Worm (Caenorhabditis elegans): ENCODE data around the gene agt-1.

agt-1 gene

DNA sequence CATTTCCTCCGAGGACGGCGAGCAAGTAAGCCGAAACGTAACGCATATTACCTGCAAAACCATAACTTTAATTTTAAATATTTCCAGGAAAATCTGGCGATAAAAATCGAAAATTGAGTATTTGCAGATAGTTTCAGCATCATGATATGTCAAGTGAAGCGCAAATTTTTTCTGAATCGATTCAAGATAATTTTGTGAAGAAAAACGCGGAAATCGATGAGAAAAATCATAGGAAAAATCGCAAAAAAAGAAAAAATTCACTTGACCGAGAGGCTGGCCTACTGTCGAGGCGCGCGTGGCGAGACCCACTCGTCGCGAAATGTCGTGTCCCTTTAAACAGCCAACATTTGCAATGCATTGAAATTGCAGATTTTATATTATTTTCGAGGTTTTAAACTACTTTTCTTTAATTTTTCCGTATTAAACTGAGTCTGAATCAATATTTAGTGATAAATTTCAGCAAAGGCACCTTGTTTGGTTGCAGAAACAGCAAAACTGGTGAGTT lies 1.1 kb upstream of the agt-1 start, which contains the start of the genes rla-2, popl-7 and Y62E10A.24:
TSS of gene rla-2 (minus strand) at position 51 of the 505 bp plus-strand sequence.
TSS of gene popl-7 (plus strand) at position 455 of the 505 bp plus-strand sequence.
TSS of gene Y62E10A.24 (plus strand) at position 476 of the 505 bp plus-strand sequence.
- TF ChIP-seq hmbx-1 (tag; optimal IDR thresholded peaks at IDR 0.05) (no peak), hmg-4 (GFP tag; optimal IDR thresholded peaks at IDR 0.05) (no peak), F13C5.2 (tag; optimal IDR thresholded peaks at IDR 0.05) (no peak), tbx-11 (GFP tag; IDR thresholded peaks at IDR 0.05) (no peak), flt-1 (GFP tag; IDR thresholded peaks at IDR 0.05) (no peak), ceh-13 (GFP tag; optimal IDR thresholded peaks at IDR 0.05) (no peak), ets-7 (tag; optimal IDR thresholded peaks at IDR 0.05) (no peak), pes-1 (GFP tag; IDR thresholded peaks at IDR 0.05) (no peak), ceh-36 (tag; optimal IDR thresholded peaks at IDR 0.05) (no peak), scrt-1 (GFP tag; IDR thresholded peaks at IDR 0.05) (no peak), ama-1 (optimal IDR thresholded peaks at IDR 0.05) (no peak), tra-4 (tag; optimal IDR thresholded peaks at IDR 0.05) (no peak), B0310.2 (tag; optimal IDR thresholded peaks at IDR 0.05) (no peak), aly-1 (tag; optimal IDR thresholded peaks at IDR 0.05) (no peak), sea-1 (GFP tag; conservative IDR thresholded peaks at IDR 0.05) (no peak), tbx-37 (GFP tag; conservative IDR thresholded peaks at IDR 0.05) (no peak), hnd-1 (tag; optimal IDR thresholded peaks at IDR 0.05) (no peak)

ce11 chrIV:13364869-13365268 lies 4.3 kb downstream of the agt-1 start, which contains the start of gene srsx-25:
Gene srsx-25 (plus strand): TSS chrIV:13365169.
- TF ChIP-seq aly-1 (tag; optimal IDR thresholded peaks at IDR 0.05) (no peak), hmg-4 (GFP tag; optimal IDR thresholded peaks at IDR 0.05) (no peak), ets-7 (tag; optimal IDR thresholded peaks at IDR 0.05) (no peak), scrt-1 (GFP tag; IDR thresholded peaks at IDR 0.05) (no peak), ceh-13 (GFP tag; optimal IDR thresholded peaks at IDR 0.05) (no peak), sea-1 (GFP tag; conservative IDR thresholded peaks at IDR 0.05) (no peak), tra-4 (tag; optimal IDR thresholded peaks at IDR 0.05) (no peak), ceh-36 (tag; optimal IDR thresholded peaks at IDR 0.05) (no peak), ama-1 (optimal IDR thresholded peaks at IDR 0.05) (no peak), hmbx-1 (tag; optimal IDR thresholded peaks at IDR 0.05) (no peak), pes-1 (GFP tag; IDR thresholded peaks at IDR 0.05) (no peak), F13C5.2 (tag; optimal IDR thresholded peaks at IDR 0.05) (no peak), hnd-1 (tag; optimal IDR thresholded peaks at IDR 0.05) (no peak), tbx-37 (GFP tag; conservative IDR thresholded peaks at IDR 0.05) (no peak), B0310.2 (tag; optimal IDR thresholded peaks at IDR 0.05) (no peak), tbx-11 (GFP tag; IDR thresholded peaks at IDR 0.05) (no peak), flt-1 (GFP tag; IDR thresholded peaks at IDR 0.05) (no peak)

- TF ChIP-seq ets-7 (tag; optimal IDR thresholded peaks at IDR 0.05) (no peak), tbx-37 (GFP tag; conservative IDR thresholded peaks at IDR 0.05) (no peak), flt-1 (GFP tag; IDR thresholded peaks at IDR 0.05) (no peak), pes-1 (GFP tag; IDR thresholded peaks at IDR 0.05) (no peak), hmbx-1 (tag; optimal IDR thresholded peaks at IDR 0.05) (no peak), tra-4 (tag; optimal IDR thresholded peaks at IDR 0.05) (no peak)
These were observed 9.1 kb downstream of the agt-1 start, which contains the start of gene Y62E10A.3 for ce11 chrIV:13360144-13360543. Gene Y62E10A.3 (minus strand): TSS chrIV:13360244.

DNA sequence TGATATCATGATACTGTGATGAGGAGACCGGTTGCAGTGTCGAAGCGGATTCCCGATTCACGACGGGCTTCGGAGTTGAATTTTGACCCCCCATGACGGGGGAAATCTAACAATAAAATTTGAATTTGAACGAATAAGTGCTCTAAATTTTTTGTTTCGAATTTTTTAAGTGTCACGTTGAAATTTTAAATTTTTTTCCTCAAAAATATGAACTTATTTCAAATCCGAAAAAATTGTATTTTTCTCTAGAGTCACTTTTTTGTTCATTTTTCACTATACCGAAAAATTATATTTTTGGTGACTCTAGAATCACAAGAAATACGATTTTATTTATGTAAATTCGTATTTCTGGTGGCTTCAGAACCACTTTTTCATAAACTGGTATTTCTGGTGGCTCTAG lies 10.7 kb downstream of the agt-1 start, which contains the start of gene W02A2.8:
TSS of gene W02A2.8 (minus strand) at position 101 of the 400 bp plus-strand sequence.
- no peak for TF ChIP-seq ama-1 (optimal IDR thresholded peaks at IDR 0.05)
- TF ChIP-seq hmg-4 (GFP tag; optimal IDR thresholded peaks at IDR 0.05), result no peak
- TF ChIP-seq pes-1 (GFP tag; IDR thresholded peaks at IDR 0.05), result no peak
- no peak for TF ChIP-seq scrt-1 (GFP tag; IDR thresholded peaks at IDR 0.05)

DNA sequence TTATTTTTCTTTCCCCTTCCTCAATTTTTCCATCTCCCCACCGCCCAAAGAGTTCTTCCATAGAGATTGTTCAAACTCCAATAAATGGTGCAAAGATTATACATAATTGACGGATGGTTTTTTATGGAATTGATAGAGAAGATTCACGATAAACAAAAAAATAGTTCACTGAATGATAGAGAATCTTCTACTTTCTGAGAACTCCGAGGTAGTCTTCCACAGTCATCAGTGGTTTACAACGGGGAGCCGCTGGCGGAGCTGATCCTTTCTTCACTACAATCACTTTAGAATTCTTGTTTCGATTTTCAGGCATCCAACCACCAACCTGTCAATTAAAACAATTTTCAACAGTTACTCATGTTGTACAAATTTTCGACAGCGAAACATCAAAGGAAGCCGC lies 13.2 kb downstream of the agt-1 start:
- TF ChIP-seq hmbx-1 (tag; optimal IDR thresholded peaks at IDR 0.05) (no peak), ceh-36 (tag; optimal IDR thresholded peaks at IDR 0.05) (no peak), flt-1 (GFP tag; IDR thresholded peaks at IDR 0.05) (no peak), hnd-1 (tag; optimal IDR thresholded peaks at IDR 0.05) (no peak), tra-4 (tag; optimal IDR thresholded peaks at IDR 0.05) (no peak), ets-7 (tag; optimal IDR thresholded peaks at IDR 0.05) (no peak), hmg-4 (GFP tag; optimal IDR thresholded peaks at IDR 0.05) (no peak), sea-1 (GFP tag; conservative IDR thresholded peaks at IDR 0.05) (no peak), tbx-11 (GFP tag; IDR thresholded peaks at IDR 0.05) (no peak), F13C5.2 (tag; optimal IDR thresholded peaks at IDR 0.05) (no peak), ama-1 (optimal IDR thresholded peaks at IDR 0.05) (no peak), scrt-1 (GFP tag; IDR thresholded peaks at IDR 0.05) (no peak), tbx-37 (GFP tag; conservative IDR thresholded peaks at IDR 0.05) (no peak), aly-1 (tag; optimal IDR thresholded peaks at IDR 0.05) (no peak), ceh-13 (GFP tag; optimal IDR thresholded peaks at IDR 0.05) (no peak), B0310.2 (tag; optimal IDR thresholded peaks at IDR 0.05) (no peak), pes-1 (GFP tag; IDR thresholded peaks at IDR 0.05) (no peak)

DNA sequence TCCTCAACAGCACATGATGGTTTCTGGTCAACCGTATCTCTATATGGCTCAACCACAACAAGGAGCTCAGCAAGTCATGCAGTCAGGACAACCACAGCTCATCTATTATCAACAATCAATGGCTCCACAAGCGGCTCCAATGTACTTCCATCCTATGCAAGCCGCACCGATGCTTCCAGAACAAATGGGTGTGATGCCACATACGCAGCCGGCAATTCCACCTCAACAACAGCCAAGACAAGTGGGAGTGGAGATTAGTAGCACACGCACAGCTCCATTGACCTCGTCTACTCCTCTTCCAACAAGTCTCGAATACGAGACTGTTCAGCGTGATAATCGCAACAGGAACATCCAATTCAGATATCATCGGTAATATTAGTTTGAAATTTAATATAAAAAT lies 15.2 kb downstream of the agt-1 start:
- TF ChIP-seq sea-1 (GFP tag; conservative IDR thresholded peaks at IDR 0.05) (no peak), hmg-4 (GFP tag; optimal IDR thresholded peaks at IDR 0.05) (no peak), tbx-11 (GFP tag; IDR thresholded peaks at IDR 0.05) (no peak), ceh-36 (tag; optimal IDR thresholded peaks at IDR 0.05) (no peak), ceh-13 (GFP tag; optimal IDR thresholded peaks at IDR 0.05) (no peak), ama-1 (optimal IDR thresholded peaks at IDR 0.05) (no peak), F13C5.2 (tag; optimal IDR thresholded peaks at IDR 0.05) (no peak), hnd-1 (tag; optimal IDR thresholded peaks at IDR 0.05) (no peak), tra-4 (tag; optimal IDR thresholded peaks at IDR 0.05) (no peak), scrt-1 (GFP tag; IDR thresholded peaks at IDR 0.05) (no peak), tbx-37 (GFP tag; conservative IDR thresholded peaks at IDR 0.05) (no peak), hmbx-1 (tag; optimal IDR thresholded peaks at IDR 0.05) (no peak), ets-7 (tag; optimal IDR thresholded peaks at IDR 0.05) (no peak), flt-1 (GFP tag; IDR thresholded peaks at IDR 0.05) (no peak), B0310.2 (tag; optimal IDR thresholded peaks at IDR 0.05) (no peak), pes-1 (GFP tag; IDR thresholded peaks at IDR 0.05) (no peak), aly-1 (tag; optimal IDR thresholded peaks at IDR 0.05) (no peak)

- TF ChIP-seq ceh-36 (tag; optimal IDR thresholded peaks at IDR 0.05) (no peak), tbx-37 (GFP tag; conservative IDR thresholded peaks at IDR 0.05) (no peak), hmg-4 (GFP tag; optimal IDR thresholded peaks at IDR 0.05) (no peak), tra-4 (tag; optimal IDR thresholded peaks at IDR 0.05) (no peak), pes-1 (GFP tag; IDR thresholded peaks at IDR 0.05) (no peak), F13C5.2 (tag; optimal IDR thresholded peaks at IDR 0.05) (no peak)
These were observed 16.0 kb downstream of the agt-1 start, which contains the start of the genes rec-8 and mex-5 for ce11 chrIV:13353143-13353773. Gene rec-8 (minus strand): TSS chrIV:13353193. Gene mex-5 (plus strand): TSS chrIV:13353723.
